Fruit fly (Drosophila melanogaster) whole organism, prepupa: Measurements from ENCODE around the gene CG17292.

Experiments
- Blimp-1 ChIP-seq: fragments of 200-800 bp; sonication (Bioruptor generic); optimal IDR thresholded peaks from 3 replicates; lab custom pipeline; 2017; ENCODE audit warnings: missing biosample characterization, missing genetic modification characterization, mild to moderate bottlenecking, moderate library complexity, missing genetic modification reagents
- CG10631 ChIP-seq: fragments of 200-800 bp; sonication (Bioruptor generic); optimal IDR thresholded peaks from 2 replicates; lab custom pipeline; 2016; ENCODE audit warnings: missing biosample characterization, missing genetic modification characterization
- CG10669 ChIP-seq: fragments of 200-800 bp; sonication (Bioruptor generic); optimal IDR thresholded peaks from 3 replicates; lab custom pipeline; 2018; ENCODE audit warnings: missing biosample characterization, mild to moderate bottlenecking, missing genetic modification characterization, moderate library complexity
- CG15336 ChIP-seq: fragments of 200-800 bp; sonication (Bioruptor generic); IDR thresholded peaks from 2 replicates; pipeline ENCODE4 v1.3.6; 2022; ENCODE audit warnings: missing biosample characterization, missing genetic modification characterization
- CG16779 ChIP-seq: fragments of 200-800 bp; sonication (Bioruptor generic); optimal IDR thresholded peaks from 3 replicates; lab custom pipeline; 2017; ENCODE audit warnings: missing biosample characterization, mild to moderate bottlenecking, missing genetic modification characterization
- CG3032 ChIP-seq: fragments of 200-800 bp; optimal IDR thresholded peaks from 2 replicates; lab custom pipeline; 2019; ENCODE audit warnings: missing biosample characterization, mild to moderate bottlenecking, missing genetic modification characterization, moderate library complexity
- CG6276 ChIP-seq: fragments of 200-800 bp; sonication (Bioruptor generic); optimal IDR thresholded peaks from 2 replicates; lab custom pipeline; 2017; ENCODE audit warnings: missing biosample characterization, mild to moderate bottlenecking, missing genetic modification characterization
- CG6854 ChIP-seq: fragments of 200-800 bp; sonication (Bioruptor generic); optimal IDR thresholded peaks from 2 replicates; lab custom pipeline; 2017; ENCODE audit warnings: missing biosample characterization, mild to moderate bottlenecking, missing genetic modification characterization
- Eip93F ChIP-seq: fragments of 200-800 bp; sonication (Bioruptor generic); optimal IDR thresholded peaks from 2 replicates; lab custom pipeline; 2016; ENCODE audit warnings: missing biosample characterization, mild to moderate bottlenecking, missing genetic modification characterization
- Hr39 ChIP-seq: fragments of 200-800 bp; sonication (Bioruptor generic); optimal IDR thresholded peaks from 2 replicates; lab custom pipeline; 2016; ENCODE audit warnings: missing biosample characterization, missing genetic modification characterization
- achi ChIP-seq: fragments of 200-800 bp; sonication (Bioruptor generic); optimal IDR thresholded peaks from 3 replicates; lab custom pipeline; 2016; ENCODE audit warnings: missing biosample characterization, missing genetic modification characterization
- acj6 ChIP-seq: fragments of 200-800 bp; sonication (Bioruptor generic); optimal IDR thresholded peaks from 3 replicates; lab custom pipeline; 2016; ENCODE audit warnings: missing biosample characterization, missing genetic modification characterization
- eg ChIP-seq: fragments of 200-800 bp; sonication (Bioruptor generic); IDR thresholded peaks from 3 replicates; pipeline ENCODE4 v1.3.6; 2022; ENCODE audit warnings: missing biosample characterization, missing genetic modification characterization

- TF ChIP-seq eg (GFP tag; lab: Robert Waterston, UW) (no peak), CG10631 (peak; percentile 24), Blimp-1 (GFP tag; lab: Kevin White, UChicago) (no peak), CG3032 (tag; lab: Kevin White, UChicago) (no peak), CG16779 (tag; lab: Kevin White, UChicago) (no peak), CG15336 (GFP tag; lab: Robert Waterston, UW) (no peak), CG10669 (peak; percentile 36), acj6 (peak; percentile 6), Eip93F (GFP tag; lab: Kevin White, UChicago) (no peak), CG6854 (GFP tag; lab: Kevin White, UChicago) (no peak), Hr39 (no peak), CG6276 (GFP tag; lab: Kevin White, UChicago) (no peak), achi (no peak)
Measured at dm6 chr2L:8423460-8424089, 53.3 kb downstream of the CG17292 start.
